Worm (Caenorhabditis elegans): ENCODE data around the gene math-19.

ce11 chrII:2031852-2032251, 33.2 kb downstream of the math-19 start, which contains the start of gene bath-5:
- TF ChIP-seq ceh-16 (tag; optimal IDR thresholded peaks at IDR 0.05) = no peak
- TF ChIP-seq ceh-9 (tag; optimal IDR thresholded peaks at IDR 0.05) = no peak
- TF ChIP-seq egl-27 (tag; optimal IDR thresholded peaks at IDR 0.05) = no peak
- no peak for TF ChIP-seq lsy-12 (tag; optimal IDR thresholded peaks at IDR 0.05)
- no peak for TF ChIP-seq snpc-4 (tag; optimal IDR thresholded peaks at IDR 0.05)
- TF ChIP-seq fos-1 (tag; optimal IDR thresholded peaks at IDR 0.05) = no peak
- TF ChIP-seq nhr-11 (tag; optimal IDR thresholded peaks at IDR 0.05) = no peak
- no peak for TF ChIP-seq ztf-4 (tag; optimal IDR thresholded peaks at IDR 0.05)
- no peak for TF ChIP-seq nhr-12 (tag; optimal IDR thresholded peaks at IDR 0.05)
- TF ChIP-seq nhr-67 (tag; optimal IDR thresholded peaks at IDR 0.05) = no peak
- TF ChIP-seq unc-62 (GFP tag; optimal IDR thresholded peaks at IDR 0.05) = no peak

All from whole organism, L3 larva.